Fruit fly (Drosophila melanogaster) whole organism, embryonic: ENCODE data around the gene Adgf-B.

Experiments
- Adf1 ChIP-seq: fragments of 200-800 bp; sonication (Bioruptor generic); IDR thresholded peaks from 2 replicates; pipeline ENCODE4 v1.3.6; 2022; ENCODE audit warnings: missing biosample characterization, missing genetic modification characterization
- Aef1 ChIP-seq: fragments of 200-800 bp; sonication (Bioruptor generic); IDR thresholded peaks from 3 replicates; pipeline ENCODE4 v1.3.6; 2022; ENCODE audit warnings: missing biosample characterization, missing genetic modification characterization
- CG10565 ChIP-seq: fragments of 200-800 bp; sonication (Bioruptor generic); optimal IDR thresholded peaks from 3 replicates; lab custom pipeline; 2016; ENCODE audit warnings: missing biosample characterization, mild to moderate bottlenecking, missing genetic modification characterization
- CG11504 ChIP-seq: fragments of 200-800 bp; sonication (Bioruptor generic); optimal IDR thresholded peaks from 3 replicates; lab custom pipeline; 2019; ENCODE audit warnings: missing biosample characterization, mild to moderate bottlenecking, missing genetic modification characterization, moderate library complexity
- CG13775 ChIP-seq: fragments of 200-800 bp; sonication (Bioruptor generic); optimal IDR thresholded peaks from 3 replicates; lab custom pipeline; 2017; ENCODE audit warnings: missing biosample characterization, mild to moderate bottlenecking, missing genetic modification characterization
- CG15073 ChIP-seq: fragments of 200-800 bp; sonication (Bioruptor generic); optimal IDR thresholded peaks from 2 replicates; lab custom pipeline; 2016; ENCODE audit warnings: missing biosample characterization, missing genetic modification characterization
- CG15479 ChIP-seq: fragments of 200-800 bp; sonication (Bioruptor generic); optimal IDR thresholded peaks from 3 replicates; lab custom pipeline; 2019; ENCODE audit warnings: missing biosample characterization, mild to moderate bottlenecking, missing genetic modification characterization, moderate library complexity
- CG1647 ChIP-seq: fragments of 200-800 bp; sonication (Bioruptor generic); optimal IDR thresholded peaks from 3 replicates; lab custom pipeline; 2016; ENCODE audit warnings: missing biosample characterization, missing genetic modification characterization
- CG17361 ChIP-seq: fragments of 200-800 bp; sonication (Bioruptor generic); IDR thresholded peaks from 3 replicates; pipeline ENCODE4 v1.3.6; 2022; ENCODE audit warnings: missing biosample characterization, missing genetic modification characterization
- CG17612 ChIP-seq: fragments of 200-800 bp; sonication (Bioruptor generic); IDR thresholded peaks from 2 replicates; pipeline ENCODE4 v1.3.6; 2022; ENCODE audit warnings: missing biosample characterization, missing genetic modification characterization
- CG17829 ChIP-seq: fragments of 200-800 bp; optimal IDR thresholded peaks from 2 replicates; lab custom pipeline; 2019; ENCODE audit warnings: missing biosample characterization, mild to moderate bottlenecking, missing genetic modification characterization, moderate library complexity
- CG18619 ChIP-seq: fragments of 200-800 bp; sonication (Bioruptor generic); optimal IDR thresholded peaks from 3 replicates; lab custom pipeline; 2017; ENCODE audit warnings: missing biosample characterization, mild to moderate bottlenecking, missing genetic modification characterization
- CG31224 ChIP-seq: fragments of 200-800 bp; sonication (Bioruptor generic); IDR thresholded peaks from 2 replicates; pipeline ENCODE4 v1.3.6; 2022; ENCODE audit warnings: missing biosample characterization, missing genetic modification characterization
- CG31365 ChIP-seq: fragments of 200-800 bp; sonication (Bioruptor generic); optimal IDR thresholded peaks from 2 replicates; lab custom pipeline; 2018; ENCODE audit warnings: missing biosample characterization, mild to moderate bottlenecking, missing genetic modification characterization
- CG34224 ChIP-seq: fragments of 200-800 bp; sonication (Bioruptor generic); IDR thresholded peaks from 3 replicates; pipeline ENCODE4 v1.3.6; 2022; ENCODE audit warnings: missing biosample characterization, missing genetic modification characterization; ENCODE audit not compliant: partially characterized antibody
- CG4360 ChIP-seq: fragments of 200-800 bp; sonication (Bioruptor generic); IDR thresholded peaks from 2 replicates; pipeline ENCODE4 v1.3.6; 2022; ENCODE audit warnings: missing biosample characterization, missing genetic modification characterization
- CG6272 ChIP-seq: fragments of 200-800 bp; sonication (Bioruptor generic); IDR thresholded peaks from 2 replicates; pipeline ENCODE4 v1.3.6; 2022; ENCODE audit warnings: missing biosample characterization, missing genetic modification characterization
- CG6854 ChIP-seq: fragments of 200-800 bp; sonication (Bioruptor generic); optimal IDR thresholded peaks from 3 replicates; lab custom pipeline; 2017; ENCODE audit warnings: missing biosample characterization, mild to moderate bottlenecking, missing genetic modification characterization
- CG8478 ChIP-seq: fragments of >200 bp; optimal IDR thresholded peaks from 2 replicates; lab custom pipeline; 2018
- CG8924 ChIP-seq: fragments of 200-800 bp; optimal IDR thresholded peaks from 3 replicates; lab custom pipeline; 2019; ENCODE audit warnings: missing biosample characterization, mild to moderate bottlenecking, missing genetic modification characterization, moderate library complexity
- CG9215 ChIP-seq: fragments of 200-800 bp; sonication (Bioruptor generic); IDR thresholded peaks from 2 replicates; pipeline ENCODE4 v1.3.6; 2022; ENCODE audit warnings: missing biosample characterization, missing genetic modification characterization
- CG9932 ChIP-seq: fragments of 200-800 bp; sonication (Bioruptor generic); IDR thresholded peaks from 2 replicates; pipeline ENCODE4 v1.3.6; 2022; ENCODE audit warnings: missing biosample characterization, missing genetic modification characterization
- CrebB ChIP-seq: fragments of 200-800 bp; sonication (Bioruptor generic); optimal IDR thresholded peaks from 3 replicates; lab custom pipeline; 2018; ENCODE audit warnings: missing biosample characterization, mild to moderate bottlenecking, missing genetic modification characterization
- Dll ChIP-seq: fragments of 200-800 bp; sonication (Bioruptor generic); IDR thresholded peaks from 4 replicates; pipeline ENCODE4 v1.3.6; 2022; ENCODE audit warnings: missing biosample characterization, missing genetic modification characterization; ENCODE audit not compliant: partially characterized antibody
- Drgx ChIP-seq: fragments of 200-800 bp; sonication (Bioruptor generic); IDR thresholded peaks from 2 replicates; pipeline ENCODE4 v1.3.6; 2022; ENCODE audit warnings: missing biosample characterization, missing genetic modification characterization
- E2f2 ChIP-seq: fragments of 200-800 bp; sonication (Bioruptor generic); IDR thresholded peaks from 2 replicates; pipeline ENCODE4 v1.3.6; 2022; ENCODE audit warnings: missing biosample characterization, missing genetic modification characterization
- Hsf ChIP-seq: fragments of 200-800 bp; sonication (Bioruptor generic); optimal IDR thresholded peaks from 3 replicates; lab custom pipeline; 2016; ENCODE audit warnings: missing biosample characterization, missing genetic modification characterization
- MESR4 ChIP-seq: fragments of 200-800 bp; sonication (Bioruptor generic); optimal IDR thresholded peaks from 2 replicates; lab custom pipeline; 2018; ENCODE audit warnings: missing biosample characterization, mild to moderate bottlenecking, missing genetic modification characterization, moderate library complexity
- Mad ChIP-seq: fragments of 200-800 bp; sonication (Bioruptor generic); optimal IDR thresholded peaks from 2 replicates; lab custom pipeline; 2016; ENCODE audit warnings: missing biosample characterization, missing genetic modification characterization
- NFAT ChIP-seq: fragments of 200-800 bp; sonication (Bioruptor generic); IDR thresholded peaks from 2 replicates; pipeline ENCODE4 v1.3.6; 2022; ENCODE audit warnings: missing biosample characterization, missing genetic modification characterization
- Pdp1 ChIP-seq, 2 experiments: fragments of 200-800 bp; sonication (Bioruptor generic); optimal IDR thresholded peaks; 3 replicates each; lab custom pipeline; 2016; ENCODE audit warnings: missing biosample characterization in 2 of 2, missing genetic modification characterization in 2 of 2, mild to moderate bottlenecking in 1 of 2, moderate library complexity in 1 of 2
- Stat92E ChIP-seq, 3 experiments: fragments of >200 bp in 2 of 3; fragments of 200-800 bp in 1 of 3; sonication (Bioruptor generic) in 1 of 3; optimal IDR thresholded peaks; 2 replicates each; lab custom pipeline; 2017 to 2019; ENCODE audit warnings: missing biosample characterization in 3 of 3, missing genetic modification characterization in 3 of 3, mild to moderate bottlenecking in 1 of 3, moderate library complexity in 1 of 3
- Taf1 ChIP-seq: fragments of 200-800 bp; sonication (Bioruptor generic); IDR thresholded peaks from 2 replicates; pipeline ENCODE4 v1.3.6; 2022; ENCODE audit warnings: missing biosample characterization, missing genetic modification characterization
- ara ChIP-seq: fragments of 200-800 bp; sonication (Bioruptor generic); IDR thresholded peaks from 2 replicates; pipeline ENCODE4 v1.3.6; 2022; ENCODE audit warnings: missing biosample characterization, missing genetic modification characterization
- bbx ChIP-seq: fragments of 200-800 bp; sonication (Bioruptor generic); IDR thresholded peaks from 2 replicates; pipeline ENCODE4 v1.3.6; 2022; ENCODE audit warnings: missing biosample characterization, missing genetic modification characterization; ENCODE audit not compliant: partially characterized antibody
- disco-r ChIP-seq: fragments of 200-800 bp; sonication (Bioruptor generic); optimal IDR thresholded peaks from 2 replicates; lab custom pipeline; 2016; ENCODE audit warnings: missing biosample characterization, missing genetic modification characterization
- dmrt99B ChIP-seq: fragments of 200-800 bp; sonication (Bioruptor generic); optimal IDR thresholded peaks from 2 replicates; lab custom pipeline; 2018; ENCODE audit warnings: missing biosample characterization, mild to moderate bottlenecking, missing genetic modification characterization, moderate library complexity
- hkb ChIP-seq, 2 experiments: fragments of 200-800 bp in 1 of 2; fragments of >200 bp in 1 of 2; sonication (Bioruptor generic) in 1 of 2; IDR thresholded peaks in 1 of 2; optimal IDR thresholded peaks in 1 of 2; 2 replicates each; pipeline versions ENCODE4 v1.3.6 to Lab custom; 2017 to 2022; ENCODE audit warnings: missing biosample characterization in 1 of 2, missing genetic modification characterization in 1 of 2
- inv ChIP-seq: fragments of 200-800 bp; sonication (Bioruptor generic); IDR thresholded peaks from 2 replicates; pipeline ENCODE4 v1.3.6; 2022; ENCODE audit warnings: missing biosample characterization, missing genetic modification characterization; ENCODE audit not compliant: partially characterized antibody
- ken ChIP-seq: fragments of 200-800 bp; sonication (Bioruptor generic); IDR thresholded peaks from 3 replicates; pipeline ENCODE4 v1.3.6; 2022; ENCODE audit warnings: missing biosample characterization, missing genetic modification characterization
- kni ChIP-seq: fragments of 200-800 bp; sonication (Bioruptor generic); optimal IDR thresholded peaks from 3 replicates; lab custom pipeline; 2017; ENCODE audit warnings: mild to moderate bottlenecking, missing biosample characterization, missing genetic modification reagents, missing genetic modification characterization
- mld ChIP-seq: fragments of 200-800 bp; sonication (Bioruptor generic); IDR thresholded peaks from 3 replicates; pipeline ENCODE4 v1.3.6; 2022; ENCODE audit warnings: missing biosample characterization, missing genetic modification characterization; ENCODE audit not compliant: partially characterized antibody
- pfk ChIP-seq: fragments of 200-800 bp; sonication (Bioruptor generic); optimal IDR thresholded peaks from 2 replicates; lab custom pipeline; 2018; ENCODE audit warnings: missing biosample characterization, mild to moderate bottlenecking, missing genetic modification characterization, moderate library complexity
- sens-2 ChIP-seq: fragments of 200-800 bp; sonication (Bioruptor generic); IDR thresholded peaks from 2 replicates; pipeline ENCODE4 v1.3.6; 2022; ENCODE audit warnings: missing biosample characterization, missing genetic modification characterization
- sisA ChIP-seq: fragments of 200-800 bp; sonication (Bioruptor generic); IDR thresholded peaks from 2 replicates; pipeline ENCODE4 v1.3.6; 2022; ENCODE audit warnings: missing biosample characterization, missing genetic modification characterization
- slp2 ChIP-seq: fragments of 200-800 bp; sonication (Bioruptor generic); optimal IDR thresholded peaks from 2 replicates; lab custom pipeline; 2016; ENCODE audit warnings: missing biosample characterization, missing genetic modification characterization
- sr ChIP-seq: fragments of 200-800 bp; sonication (Bioruptor generic); IDR thresholded peaks from 3 replicates; pipeline ENCODE4 v1.3.6; 2022; ENCODE audit warnings: missing biosample characterization, missing genetic modification characterization
- stc ChIP-seq: fragments of 200-800 bp; sonication (Bioruptor generic); IDR thresholded peaks from 2 replicates; pipeline ENCODE4 v1.3.6; 2022; ENCODE audit warnings: missing biosample characterization, missing genetic modification characterization
- tll ChIP-seq, 2 experiments: fragments of 200-800 bp in 1 of 2; fragments of >200 bp in 1 of 2; sonication (Bioruptor generic) in 1 of 2; optimal IDR thresholded peaks; 2 replicates each; lab custom pipeline; 2017 to 2019; ENCODE audit warnings: missing biosample characterization in 2 of 2, missing genetic modification characterization in 2 of 2, mild to moderate bottlenecking in 1 of 2, moderate library complexity in 1 of 2
- twi ChIP-seq: fragments of 200-800 bp; optimal IDR thresholded peaks from 2 replicates; lab custom pipeline; 2019; ENCODE audit warnings: missing biosample characterization, mild to moderate bottlenecking, missing genetic modification characterization, moderate library complexity
- zen ChIP-seq: fragments of 200-800 bp; sonication (Bioruptor generic); optimal IDR thresholded peaks from 3 replicates; lab custom pipeline; 2018; ENCODE audit warnings: missing biosample characterization, mild to moderate bottlenecking, missing genetic modification characterization, moderate library complexity

The Adgf-B gene

dm6 chr3L:17740471-17740870 lies 9.9 kb downstream of the Adgf-B start, which contains the start of gene CG7460 (continued):
- no peak for TF ChIP-seq sisA (GFP tag; lab: Robert Waterston, UW)
- TF ChIP-seq CG4360 (GFP tag; lab: Robert Waterston, UW) = no peak
- no peak for TF ChIP-seq NFAT (GFP tag; lab: Robert Waterston, UW)
- TF ChIP-seq mld (GFP tag; lab: Robert Waterston, UW) = no peak
- no peak for TF ChIP-seq CG11504 (tag; lab: Kevin White, UChicago)
- TF ChIP-seq ken (GFP tag; lab: Robert Waterston, UW) = no peak
- TF ChIP-seq dmrt99B = no peak
- no peak; the same call in 3 of the 4 replicates for TF ChIP-seq Dll
- no peak for TF ChIP-seq slp2 (GFP tag; lab: Kevin White, UChicago)
- TF ChIP-seq CG15479 = peak; percentile 57
- no peak for TF ChIP-seq CG17612 (GFP tag; lab: Robert Waterston, UW)
- no peak for TF ChIP-seq Taf1 (GFP tag; lab: Robert Waterston, UW)
- TF ChIP-seq CG8478 = no peak
- peak; percentile 51 for TF ChIP-seq CrebB (tag; lab: Kevin White, UChicago)
- TF ChIP-seq Drgx (GFP tag; lab: Robert Waterston, UW) = no peak
- TF ChIP-seq stc = no peak; the same call in 1 of the 2 replicates
- TF ChIP-seq zen (tag; lab: Kevin White, UChicago) = no peak
- TF ChIP-seq CG10565 = no peak
- no peak for TF ChIP-seq CG13775 (GFP tag; lab: Kevin White, UChicago)
- no peak for TF ChIP-seq CG15073 (GFP tag; lab: Kevin White, UChicago)
- 0 out of 3 replicates have a peak, but pooled peaks have one; percentile 22 for TF ChIP-seq CG34224 (GFP tag; lab: Robert Waterston, UW)
- no peak for TF ChIP-seq disco-r
- no peak for TF ChIP-seq Hsf (GFP tag; lab: Kevin White, UChicago)
- TF ChIP-seq CG6272 = no peak
- TF ChIP-seq CG17361 (GFP tag; lab: Robert Waterston, UW) = no peak
- no peak for TF ChIP-seq Adf1 (GFP tag; lab: Robert Waterston, UW)
- no peak for TF ChIP-seq pfk (GFP tag; lab: Kevin White, UChicago)
- TF ChIP-seq CG6854 (GFP tag; lab: Kevin White, UChicago) = no peak
- TF ChIP-seq CG17829 (tag; lab: Kevin White, UChicago) = no peak
- no peak for TF ChIP-seq CG9215 (GFP tag; lab: Robert Waterston, UW)
- TF ChIP-seq CG9932 (GFP tag; lab: Robert Waterston, UW) = no peak
- no peak for TF ChIP-seq ara
- no peak for TF ChIP-seq kni
- no peak for TF ChIP-seq CG18619 (GFP tag; lab: Kevin White, UChicago)
- TF ChIP-seq inv = no peak
- no peak for TF ChIP-seq Stat92E (GFP tag; optimal IDR thresholded peaks at IDR 0.05; lab: Kevin White, UChicago)
- TF ChIP-seq MESR4 (GFP tag; lab: Kevin White, UChicago) = no peak
- TF ChIP-seq bbx = no peak
- no peak for TF ChIP-seq hkb (optimal IDR thresholded peaks at IDR 0.05; lab: Kevin White, UChicago)
- TF ChIP-seq hkb (GFP tag; IDR thresholded peaks at IDR 0.05; lab: Robert Waterston, UW) = no peak
- TF ChIP-seq tll (GFP tag; optimal IDR thresholded peaks at IDR 0.05; lab: Kevin White, UChicago) = no peak
- no peak for TF ChIP-seq E2f2 (GFP tag; lab: Robert Waterston, UW)
- TF ChIP-seq Aef1 (GFP tag; lab: Robert Waterston, UW) = no peak
- no peak for TF ChIP-seq sr (GFP tag; lab: Robert Waterston, UW)
- TF ChIP-seq twi (tag; lab: Kevin White, UChicago) = no peak
- no peak for TF ChIP-seq Mad
- TF ChIP-seq CG1647 = no peak
- TF ChIP-seq sens-2 (GFP tag; lab: Robert Waterston, UW) = no peak
- TF ChIP-seq CG31365 (tag; lab: Kevin White, UChicago) = no peak
- TF ChIP-seq CG8924 = no peak
- no peak for TF ChIP-seq Pdp1 (GFP tag; optimal IDR thresholded peaks at IDR 0.05; lab: Kevin White, UChicago)
- no peak for TF ChIP-seq CG31224 (GFP tag; lab: Robert Waterston, UW)
